Worm (Caenorhabditis elegans): ENCODE results near the gene mrpl-10.

mrpl-10 gene

ce11 chrII:8276057-8276456 lies 2.3 kb downstream of the mrpl-10 start, which contains the start of the genes gei-14 and slc-25A32:
gei-14 (minus strand) TSS chrII:8276231.
slc-25A32 (plus strand) TSS chrII:8276298.
- no peak for TF ChIP-seq ztf-7 (tag; optimal IDR thresholded peaks at IDR 0.05)
- TF ChIP-seq lin-29 (GFP tag; IDR thresholded peaks at IDR 0.05) = no peak
- no peak for TF ChIP-seq Y75B8A.6 (GFP tag; IDR thresholded peaks at IDR 0.05)
- no peak for TF ChIP-seq tag-97 (GFP tag; IDR thresholded peaks at IDR 0.05)
- no peak for TF ChIP-seq nhr-10 (tag; optimal IDR thresholded peaks at IDR 0.05)
- TF ChIP-seq hlh-30 (tag; optimal IDR thresholded peaks at IDR 0.05; ENCODE audit: insufficient read depth) = peak; percentile 52
- peak; percentile 84 for TF ChIP-seq R02D3.7 (tag; optimal IDR thresholded peaks at IDR 0.05)
- TF ChIP-seq rbr-2 (tag; optimal IDR thresholded peaks at IDR 0.05) = no peak
- no peak for TF ChIP-seq vab-7 (GFP tag; IDR thresholded peaks at IDR 0.05)
- no peak for TF ChIP-seq daf-19 (GFP tag; conservative IDR thresholded peaks at IDR 0.05)
- no peak for TF ChIP-seq F44E2.7 (GFP tag; IDR thresholded peaks at IDR 0.05)
- TF ChIP-seq madf-9 (GFP tag; conservative IDR thresholded peaks at IDR 0.05) = no peak
- TF ChIP-seq duxl-1 (tag; optimal IDR thresholded peaks at IDR 0.05; ENCODE audit: poor library complexity) = no peak
- no peak for TF ChIP-seq saeg-2 (GFP tag; IDR thresholded peaks at IDR 0.05)
- no peak for TF ChIP-seq Y48G9A.11 (GFP tag; IDR thresholded peaks at IDR 0.05)
- no peak for TF ChIP-seq ZK546.5 (tag; optimal IDR thresholded peaks at IDR 0.05)
- no peak for TF ChIP-seq php-3 (GFP tag; IDR thresholded peaks at IDR 0.05)
- no peak for TF ChIP-seq dmd-6 (GFP tag; IDR thresholded peaks at IDR 0.05)
- no peak for TF ChIP-seq zip-2 (tag; optimal IDR thresholded peaks at IDR 0.05)
- TF ChIP-seq ceh-28 (tag; optimal IDR thresholded peaks at IDR 0.05) = no peak
- TF ChIP-seq jun-1 (tag; optimal IDR thresholded peaks at IDR 0.05) = no peak
- TF ChIP-seq Y5F2A.4 (GFP tag; optimal IDR thresholded peaks at IDR 0.05) = no peak
- TF ChIP-seq F49E8.2 (tag; optimal IDR thresholded peaks at IDR 0.05; ENCODE audit: borderline replicate concordance) = peak; percentile 45
- TF ChIP-seq hif-1 (tag; optimal IDR thresholded peaks at IDR 0.05) = no peak
- no peak for TF ChIP-seq ceh-82 (tag; optimal IDR thresholded peaks at IDR 0.05)
- TF ChIP-seq daf-8 (GFP tag; IDR thresholded peaks at IDR 0.05) = no peak
- no peak for TF ChIP-seq ces-1 (GFP tag; optimal IDR thresholded peaks at IDR 0.05)
- TF ChIP-seq egl-43 (GFP tag; IDR thresholded peaks at IDR 0.05) = no peak
- TF ChIP-seq F10B5.3 (tag; optimal IDR thresholded peaks at IDR 0.05) = no peak
- TF ChIP-seq T26A8.4 (GFP tag; IDR thresholded peaks at IDR 0.05) = no peak
- TF ChIP-seq ama-1 (optimal IDR thresholded peaks at IDR 0.05) = no peak
- no peak for TF ChIP-seq nhr-11 (tag; optimal IDR thresholded peaks at IDR 0.05)
- no peak for TF ChIP-seq unc-39 (tag; optimal IDR thresholded peaks at IDR 0.05)
- no peak for TF ChIP-seq zip-11 (GFP tag; IDR thresholded peaks at IDR 0.05)
- no peak for TF ChIP-seq zfp-2 (tag; optimal IDR thresholded peaks at IDR 0.05)
- TF ChIP-seq aly-2 (tag; optimal IDR thresholded peaks at IDR 0.05) = no peak
- no peak for TF ChIP-seq skn-1 (tag; optimal IDR thresholded peaks at IDR 0.05)
- TF ChIP-seq nhr-102 (tag; optimal IDR thresholded peaks at IDR 0.05) = no peak
- peak; percentile 45 for TF ChIP-seq lin-13 (GFP tag; optimal IDR thresholded peaks at IDR 0.05)
- TF ChIP-seq madf-5 (GFP tag; IDR thresholded peaks at IDR 0.05) = no peak
- TF ChIP-seq unc-62 (GFP tag; optimal IDR thresholded peaks at IDR 0.05 in 1 of 2) = no peak
- no peak for TF ChIP-seq unc-62 (tag; optimal IDR thresholded peaks at IDR 0.05)
- TF ChIP-seq tra-1 (GFP tag; IDR thresholded peaks at IDR 0.05) = no peak
- no peak for TF ChIP-seq lin-1 (GFP tag; IDR thresholded peaks at IDR 0.05)
- TF ChIP-seq mep-1 (tag; optimal IDR thresholded peaks at IDR 0.05) = no peak
- no peak for TF ChIP-seq hlh-11 (tag; optimal IDR thresholded peaks at IDR 0.05)
- no peak for TF ChIP-seq F37D6.2 (tag; optimal IDR thresholded peaks at IDR 0.05)
- no peak for TF ChIP-seq F26F4.8 (GFP tag; conservative IDR thresholded peaks at IDR 0.05)
- no peak for TF ChIP-seq ctbp-1 (GFP tag; IDR thresholded peaks at IDR 0.05)
- TF ChIP-seq mdl-1 (tag; optimal IDR thresholded peaks at IDR 0.05) = no peak
- TF ChIP-seq spr-3 (GFP tag; optimal IDR thresholded peaks at IDR 0.05) = no peak
- TF ChIP-seq snpc-4 (tag; optimal IDR thresholded peaks at IDR 0.05) = no peak
- TF ChIP-seq dmd-8 (GFP tag; IDR thresholded peaks at IDR 0.05) = no peak
- no peak for TF ChIP-seq hmg-1.1 (GFP tag; IDR thresholded peaks at IDR 0.05)
